Worm (Caenorhabditis elegans) whole organism, midembryonic: ENCODE results near the gene col-119.

Experiments
- T22C8.4 ChIP-seq: fragments of 200-800 bp; sonication (Bioruptor generic); IDR thresholded peaks from 2 replicates; pipeline ENCODE4 v1.3.6; 2022; ENCODE audit warnings: missing genetic modification characterization, missing compliant biosample characterization
- cog-1 ChIP-seq: sonication (generic microtip); optimal IDR thresholded peaks from 2 replicates; lab custom pipeline; 2016; ENCODE audit warnings: missing genetic modification characterization, missing compliant biosample characterization
- flt-1 ChIP-seq: fragments of 200-800 bp; sonication (Bioruptor generic); IDR thresholded peaks from 2 replicates; pipeline ENCODE4 v1.3.6; 2022; ENCODE audit warnings: missing genetic modification characterization, missing compliant biosample characterization
- klf-2 ChIP-seq: fragments of 200-800 bp; sonication (Bioruptor generic); conservative IDR thresholded peaks from 2 replicates; pipeline ENCODE4 v1.3.6; 2022; ENCODE audit warnings: missing genetic modification reagents, missing genetic modification characterization, missing compliant biosample characterization
- med-1 ChIP-seq: sonication (generic microtip); optimal IDR thresholded peaks from 2 replicates; lab custom pipeline; 2017; ENCODE audit warnings: missing genetic modification characterization, mild to moderate bottlenecking, missing compliant biosample characterization, antibody characterized with exemption, missing genetic modification reagents; ENCODE audit not compliant: insufficient read depth
- ref-1 ChIP-seq: fragments of 200-800 bp; sonication (Bioruptor generic); conservative IDR thresholded peaks from 2 replicates; pipeline ENCODE4 v1.3.6; 2022; ENCODE audit warnings: missing genetic modification reagents, missing genetic modification characterization, missing compliant biosample characterization
- tab-1 ChIP-seq: fragments of 200-800 bp; sonication (Bioruptor generic); IDR thresholded peaks from 2 replicates; pipeline ENCODE4 v1.3.6; 2022; ENCODE audit warnings: missing genetic modification characterization, missing compliant biosample characterization
- ztf-23 ChIP-seq: fragments of 200-800 bp; sonication (Bioruptor generic); IDR thresholded peaks from 2 replicates; pipeline ENCODE4 v1.3.6; 2022; ENCODE audit warnings: missing genetic modification reagents, missing genetic modification characterization, missing compliant biosample characterization
- ztf-29 ChIP-seq: fragments of 200-800 bp; sonication (Bioruptor generic); IDR thresholded peaks from 2 replicates; pipeline ENCODE4 v1.3.6; 2022; ENCODE audit warnings: missing genetic modification reagents, missing genetic modification characterization, missing compliant biosample characterization

Gene col-119

ce11 chrIV:8992786-8993185 is 13.2 kb upstream of the col-119 start, which contains the start of gene mltn-12:
Gene mltn-12 (plus strand): TSS chrIV:8993086.
- TF ChIP-seq flt-1 (GFP tag; lab: Robert Waterston, UW) (no peak), ztf-23 (GFP tag; lab: Robert Waterston, UW) (no peak)

- peak; percentile 44; the same call in 1 of the 2 replicates for TF ChIP-seq T22C8.4 (GFP tag; lab: Robert Waterston, UW)
- no peak for TF ChIP-seq tab-1 (GFP tag; lab: Robert Waterston, UW)
- TF ChIP-seq ztf-29 = 0 out of 2 replicates have a peak, but pooled peaks have one; percentile 15
- TF ChIP-seq cog-1 = no peak
These were observed 7.2 kb upstream of the col-119 start, which contains the start of gene bre-1 for ce11 chrIV:8986761-8987316. Gene bre-1 (plus strand): TSS chrIV:8987266.

- no peak for TF ChIP-seq klf-2 (GFP tag; lab: Robert Waterston, UW)
- TF ChIP-seq T22C8.4 (GFP tag; lab: Robert Waterston, UW) = no peak
- TF ChIP-seq cog-1 = no peak
- TF ChIP-seq tab-1 (GFP tag; lab: Robert Waterston, UW) = no peak
- no peak for TF ChIP-seq ztf-29
- TF ChIP-seq flt-1 (GFP tag; lab: Robert Waterston, UW) = no peak
- TF ChIP-seq med-1 (GFP tag; lab: Kevin White, UChicago) = no peak
These were observed 5.0 kb upstream of the col-119 start, which contains the start of gene nstp-1 for ce11 chrIV:8984566-8984965. Gene nstp-1 (plus strand): TSS chrIV:8984866.

ce11 chrIV:8979062-8979612 is 458 bp downstream of the col-119 start:
- TF ChIP-seq klf-2 (GFP tag; lab: Robert Waterston, UW) = no peak
- no peak for TF ChIP-seq ref-1 (GFP tag; lab: Robert Waterston, UW)
- TF ChIP-seq ztf-29 = no peak
- TF ChIP-seq flt-1 (GFP tag; lab: Robert Waterston, UW) = no peak
- no peak for TF ChIP-seq med-1 (GFP tag; lab: Kevin White, UChicago)
- no peak for TF ChIP-seq tab-1 (GFP tag; lab: Robert Waterston, UW)

- TF ChIP-seq tab-1 (GFP tag; lab: Robert Waterston, UW) = no peak
- TF ChIP-seq ztf-29 = no peak
- TF ChIP-seq ztf-23 (GFP tag; lab: Robert Waterston, UW) = no peak
- no peak for TF ChIP-seq med-1 (GFP tag; lab: Kevin White, UChicago)
- no peak for TF ChIP-seq cog-1
- no peak for TF ChIP-seq flt-1 (GFP tag; lab: Robert Waterston, UW)
- TF ChIP-seq T22C8.4 (GFP tag; lab: Robert Waterston, UW) = no peak
These were observed 1.5 kb downstream of the col-119 start for ce11 chrIV:8978047-8978446.

ce11 chrIV:8975331-8975625 is 4.3 kb downstream of the col-119 start, which contains the start of gene pdzd-8:
Gene pdzd-8 (plus strand): TSS chrIV:8975526.
- no peak for TF ChIP-seq flt-1 (GFP tag; lab: Robert Waterston, UW)
- no peak for TF ChIP-seq cog-1
- no peak for TF ChIP-seq ztf-29
- no peak for TF ChIP-seq T22C8.4 (GFP tag; lab: Robert Waterston, UW)
- no peak for TF ChIP-seq ztf-23 (GFP tag; lab: Robert Waterston, UW)
- no peak for TF ChIP-seq ref-1 (GFP tag; lab: Robert Waterston, UW)
- no peak for TF ChIP-seq med-1 (GFP tag; lab: Kevin White, UChicago)
- TF ChIP-seq klf-2 (GFP tag; lab: Robert Waterston, UW) = no peak
- no peak for TF ChIP-seq tab-1 (GFP tag; lab: Robert Waterston, UW)

- TF ChIP-seq T22C8.4 (GFP tag; lab: Robert Waterston, UW) (no peak), cog-1 (no peak), ref-1 (GFP tag; lab: Robert Waterston, UW) (no peak), klf-2 (GFP tag; lab: Robert Waterston, UW) (no peak), med-1 (GFP tag; lab: Kevin White, UChicago) (no peak), tab-1 (GFP tag; lab: Robert Waterston, UW) (no peak), ztf-29 (no peak), ztf-23 (GFP tag; lab: Robert Waterston, UW) (no peak), flt-1 (GFP tag; lab: Robert Waterston, UW) (no peak)
These were observed 4.9 kb downstream of the col-119 start for ce11 chrIV:8974543-8975330.

- no peak for TF ChIP-seq tab-1 (GFP tag; lab: Robert Waterston, UW)
- 0 out of 2 replicates have a peak, but pooled peaks have one; percentile 27 for TF ChIP-seq ref-1 (GFP tag; lab: Robert Waterston, UW)
- no peak for TF ChIP-seq klf-2 (GFP tag; lab: Robert Waterston, UW)
- peak; percentile 61; the same call in 1 of the 2 replicates for TF ChIP-seq ztf-23 (GFP tag; lab: Robert Waterston, UW)
- no peak for TF ChIP-seq med-1 (GFP tag; lab: Kevin White, UChicago)
- TF ChIP-seq cog-1 = no peak
- peak; percentile 73 for TF ChIP-seq flt-1 (GFP tag; lab: Robert Waterston, UW)
- no peak for TF ChIP-seq ztf-29
- no peak for TF ChIP-seq T22C8.4 (GFP tag; lab: Robert Waterston, UW)
These were observed 6.2 kb downstream of the col-119 start, which contains the start of gene C53B4.3 for ce11 chrIV:8973249-8973958. Gene C53B4.3 (minus strand): TSS chrIV:8973712.

- no peak for TF ChIP-seq ref-1 (GFP tag; lab: Robert Waterston, UW)
- TF ChIP-seq ztf-23 (GFP tag; lab: Robert Waterston, UW) = no peak
- TF ChIP-seq ztf-29 = no peak
- TF ChIP-seq med-1 (GFP tag; lab: Kevin White, UChicago) = no peak
- TF ChIP-seq klf-2 (GFP tag; lab: Robert Waterston, UW) = no peak
- TF ChIP-seq flt-1 (GFP tag; lab: Robert Waterston, UW) = no peak
- TF ChIP-seq T22C8.4 (GFP tag; lab: Robert Waterston, UW) = no peak
- no peak for TF ChIP-seq tab-1 (GFP tag; lab: Robert Waterston, UW)
- no peak for TF ChIP-seq cog-1
These were observed 11.6 kb downstream of the col-119 start, which contains the start of gene suex-2 for ce11 chrIV:8967990-8968389. Gene suex-2 (plus strand): TSS chrIV:8968290.
